Fruit fly (Drosophila melanogaster) whole organism, embryonic: Measurements from ENCODE around the gene CG6689.
A peak's percentile ranks its signal among the peaks of the same experiment; 100 is the strongest.

Experiments used
- CG12942 ChIP-seq: fragments of 200-800 bp; sonication (Bioruptor generic); optimal IDR thresholded peaks from 3 replicates; lab custom pipeline; 2016; ENCODE audit warnings: missing biosample characterization, missing genetic modification characterization
- CG15269 ChIP-seq: fragments of 200-800 bp; sonication (Bioruptor generic); optimal IDR thresholded peaks from 2 replicates; lab custom pipeline; 2018; ENCODE audit warnings: missing biosample characterization, mild to moderate bottlenecking, missing genetic modification characterization, moderate library complexity
- CG1603 ChIP-seq: fragments of 200-800 bp; sonication (Bioruptor generic); optimal IDR thresholded peaks from 2 replicates; lab custom pipeline; 2019; ENCODE audit warnings: missing biosample characterization, mild to moderate bottlenecking, missing genetic modification characterization, moderate library complexity
- CG16815 ChIP-seq: fragments of 200-800 bp; sonication (Bioruptor generic); optimal IDR thresholded peaks from 3 replicates; lab custom pipeline; 2017; ENCODE audit warnings: missing biosample characterization, mild to moderate bottlenecking, missing genetic modification characterization
- CG17359 ChIP-seq: fragments of 200-800 bp; sonication (Bioruptor generic); optimal IDR thresholded peaks from 3 replicates; lab custom pipeline; 2018; ENCODE audit warnings: missing biosample characterization, mild to moderate bottlenecking, missing genetic modification characterization, moderate library complexity
- CG17361 ChIP-seq: fragments of 200-800 bp; sonication (Bioruptor generic); IDR thresholded peaks from 3 replicates; pipeline ENCODE4 v1.3.6; 2022; ENCODE audit warnings: missing biosample characterization, missing genetic modification characterization
- CG17912 ChIP-seq: fragments of 200-800 bp; sonication (Bioruptor generic); optimal IDR thresholded peaks from 2 replicates; lab custom pipeline; 2018; ENCODE audit warnings: missing biosample characterization, mild to moderate bottlenecking, missing genetic modification characterization
- CG2875 ChIP-seq: fragments of 200-800 bp; sonication (Bioruptor generic); optimal IDR thresholded peaks from 2 replicates; lab custom pipeline; 2017; ENCODE audit warnings: missing biosample characterization, mild to moderate bottlenecking, missing genetic modification characterization, missing genetic modification reagents
- CG2889 ChIP-seq: fragments of 200-800 bp; sonication (Bioruptor generic); IDR thresholded peaks from 3 replicates; pipeline ENCODE4 v1.3.6; 2022; ENCODE audit warnings: missing biosample characterization, missing genetic modification characterization
- CG3281 ChIP-seq: fragments of 200-800 bp; sonication (Bioruptor generic); optimal IDR thresholded peaks from 3 replicates; lab custom pipeline; 2017; ENCODE audit warnings: missing biosample characterization, mild to moderate bottlenecking, missing genetic modification characterization
- CG33213 ChIP-seq: fragments of 200-800 bp; sonication (Bioruptor generic); optimal IDR thresholded peaks from 3 replicates; lab custom pipeline; 2016; ENCODE audit warnings: missing biosample characterization, missing genetic modification characterization
- CG3838 ChIP-seq: fragments of 200-800 bp; sonication (Bioruptor generic); optimal IDR thresholded peaks from 3 replicates; lab custom pipeline; 2016; ENCODE audit warnings: missing biosample characterization, missing genetic modification characterization
- CG42726 ChIP-seq: fragments of 200-800 bp; sonication (Bioruptor generic); IDR thresholded peaks from 2 replicates; pipeline ENCODE4 v1.3.6; 2022; ENCODE audit warnings: missing biosample characterization, missing genetic modification characterization; ENCODE audit not compliant: partially characterized antibody
- CG4282 ChIP-seq: fragments of 200-800 bp; sonication (Bioruptor generic); optimal IDR thresholded peaks from 2 replicates; lab custom pipeline; 2016; ENCODE audit warnings: missing biosample characterization, missing genetic modification characterization
- CG5953 ChIP-seq: fragments of 200-800 bp; sonication (Bioruptor generic); IDR thresholded peaks from 2 replicates; pipeline ENCODE4 v1.3.6; 2022; ENCODE audit warnings: missing biosample characterization, missing genetic modification characterization
- CG6254 ChIP-seq: fragments of 200-800 bp; sonication (Bioruptor generic); optimal IDR thresholded peaks from 3 replicates; lab custom pipeline; 2017; ENCODE audit warnings: mild to moderate bottlenecking, missing biosample characterization, missing genetic modification reagents, missing genetic modification characterization
- CG6813 ChIP-seq: fragments of 200-800 bp; sonication (Bioruptor generic); optimal IDR thresholded peaks from 2 replicates; lab custom pipeline; 2017; ENCODE audit warnings: missing biosample characterization, missing genetic modification characterization, mild to moderate bottlenecking, moderate library complexity, missing genetic modification reagents
- CG8281 ChIP-seq: fragments of 200-800 bp; sonication (Bioruptor generic); optimal IDR thresholded peaks from 2 replicates; lab custom pipeline; 2018; ENCODE audit warnings: missing biosample characterization, mild to moderate bottlenecking, missing genetic modification characterization, moderate library complexity
- CG9876 ChIP-seq: fragments of 200-800 bp; sonication (Bioruptor generic); optimal IDR thresholded peaks from 2 replicates; lab custom pipeline; 2016; ENCODE audit warnings: missing biosample characterization, missing genetic modification characterization
- Deaf1 ChIP-seq: fragments of 200-800 bp; optimal IDR thresholded peaks from 3 replicates; lab custom pipeline; 2019; ENCODE audit warnings: missing biosample characterization, mild to moderate bottlenecking, missing genetic modification characterization, moderate library complexity
- Dfd ChIP-seq, 2 experiments: fragments of >200 bp; optimal IDR thresholded peaks; 2 replicates each; lab custom pipeline; 2017; ENCODE audit warnings: missing biosample characterization in 2 of 2, missing genetic modification characterization in 2 of 2
- Eip74EF ChIP-seq, 2 experiments: fragments of 200-800 bp in 1 of 2; fragments of >200 bp in 1 of 2; sonication (Bioruptor generic) in 1 of 2; optimal IDR thresholded peaks; 2 replicates each; lab custom pipeline; 2017 to 2019; ENCODE audit warnings: missing biosample characterization in 2 of 2, missing genetic modification characterization in 2 of 2, mild to moderate bottlenecking in 1 of 2, moderate library complexity in 1 of 2
- Fer2 ChIP-seq: fragments of 200-800 bp; sonication (Bioruptor generic); optimal IDR thresholded peaks from 2 replicates; lab custom pipeline; 2018; ENCODE audit warnings: missing biosample characterization, mild to moderate bottlenecking, missing genetic modification characterization, moderate library complexity
- GATAe ChIP-seq: fragments of 200-800 bp; sonication (Bioruptor generic); conservative IDR thresholded peaks from 2 replicates; pipeline ENCODE4 v1.3.6; 2022; ENCODE audit warnings: missing biosample characterization, missing genetic modification characterization
- HHEX ChIP-seq: fragments of 200-800 bp; sonication (Bioruptor generic); optimal IDR thresholded peaks from 3 replicates; lab custom pipeline; 2017; ENCODE audit warnings: missing biosample characterization, mild to moderate bottlenecking, missing genetic modification characterization, missing genetic modification reagents
- Hey ChIP-seq: fragments of 200-800 bp; sonication (Bioruptor generic); optimal IDR thresholded peaks from 3 replicates; lab custom pipeline; 2018; ENCODE audit warnings: missing biosample characterization, mild to moderate bottlenecking, missing genetic modification characterization
- Hmr ChIP-seq: fragments of 200-800 bp; sonication (Bioruptor generic); optimal IDR thresholded peaks from 3 replicates; lab custom pipeline; 2017; ENCODE audit warnings: mild to moderate bottlenecking, missing biosample characterization, missing genetic modification reagents, missing genetic modification characterization
- Hr39 ChIP-seq: fragments of >200 bp; optimal IDR thresholded peaks from 2 replicates; lab custom pipeline; 2017
- Lhr ChIP-seq: fragments of 200-800 bp; sonication (Bioruptor generic); optimal IDR thresholded peaks from 3 replicates; lab custom pipeline; 2017; ENCODE audit warnings: mild to moderate bottlenecking, missing biosample characterization, missing genetic modification reagents, missing genetic modification characterization
- Myb ChIP-seq: fragments of 200-800 bp; sonication (Bioruptor generic); optimal IDR thresholded peaks from 2 replicates; lab custom pipeline; 2016; ENCODE audit warnings: missing biosample characterization, missing genetic modification characterization
- NC2α ChIP-seq: fragments of 200-800 bp; sonication (Bioruptor generic); optimal IDR thresholded peaks from 2 replicates; lab custom pipeline; 2016; ENCODE audit warnings: missing biosample characterization, missing genetic modification characterization
- Sin3A ChIP-seq: fragments of >200 bp; optimal IDR thresholded peaks from 2 replicates; lab custom pipeline; 2018
- Six4 ChIP-seq: fragments of 200-800 bp; sonication (Bioruptor generic); optimal IDR thresholded peaks from 2 replicates; lab custom pipeline; 2016; ENCODE audit warnings: missing biosample characterization, missing genetic modification characterization
- Sox100B ChIP-seq: fragments of 200-800 bp; sonication (Bioruptor generic); optimal IDR thresholded peaks from 3 replicates; lab custom pipeline; 2018; ENCODE audit warnings: missing biosample characterization, mild to moderate bottlenecking, missing genetic modification characterization
- Xbp1 ChIP-seq: fragments of 200-800 bp; sonication (Bioruptor generic); optimal IDR thresholded peaks from 3 replicates; lab custom pipeline; 2016; ENCODE audit warnings: missing biosample characterization, mild to moderate bottlenecking, missing genetic modification characterization
- cas ChIP-seq: fragments of 200-800 bp; sonication (Bioruptor generic); IDR thresholded peaks from 2 replicates; pipeline ENCODE4 v1.3.6; 2022; ENCODE audit warnings: missing biosample characterization, missing genetic modification characterization
- cato ChIP-seq: fragments of 200-800 bp; sonication (Bioruptor generic); optimal IDR thresholded peaks from 2 replicates; lab custom pipeline; 2016; ENCODE audit warnings: missing biosample characterization, missing genetic modification characterization, borderline replicate concordance
- ci ChIP-seq: fragments of 200-800 bp; sonication (Bioruptor generic); IDR thresholded peaks from 3 replicates; pipeline ENCODE4 v1.3.6; 2022; ENCODE audit warnings: missing biosample characterization, missing genetic modification characterization
- cwo ChIP-seq: fragments of 200-800 bp; sonication (Bioruptor generic); optimal IDR thresholded peaks from 3 replicates; lab custom pipeline; 2017; ENCODE audit warnings: missing biosample characterization, missing genetic modification characterization, mild to moderate bottlenecking, moderate library complexity, missing genetic modification reagents
- dmrt99B ChIP-seq: fragments of 200-800 bp; sonication (Bioruptor generic); optimal IDR thresholded peaks from 2 replicates; lab custom pipeline; 2018; ENCODE audit warnings: missing biosample characterization, mild to moderate bottlenecking, missing genetic modification characterization, moderate library complexity
- gt ChIP-seq: fragments of 200-800 bp; sonication (Bioruptor generic); IDR thresholded peaks from 2 replicates; pipeline ENCODE4 v1.3.6; 2022; ENCODE audit warnings: missing biosample characterization, missing genetic modification characterization
- hbn ChIP-seq: fragments of 200-800 bp; sonication (Bioruptor generic); IDR thresholded peaks from 2 replicates; pipeline ENCODE4 v1.3.6; 2022; ENCODE audit warnings: missing biosample characterization, missing genetic modification characterization; ENCODE audit not compliant: partially characterized antibody
- ind ChIP-seq: fragments of 200-800 bp; sonication (Bioruptor generic); optimal IDR thresholded peaks from 3 replicates; lab custom pipeline; 2016; ENCODE audit warnings: missing biosample characterization, missing genetic modification characterization
- insv ChIP-seq, 2 experiments: fragments of 200-800 bp; sonication (Bioruptor generic); optimal IDR thresholded peaks; 3 replicates each; lab custom pipeline; 2016 to 2018; ENCODE audit warnings: missing biosample characterization in 2 of 2, missing genetic modification characterization in 2 of 2
- lab ChIP-seq: fragments of 200-800 bp; sonication (Bioruptor generic); optimal IDR thresholded peaks from 3 replicates; lab custom pipeline; 2017; ENCODE audit warnings: missing biosample characterization, missing genetic modification characterization, mild to moderate bottlenecking, moderate library complexity, missing genetic modification reagents
- otp ChIP-seq: fragments of 200-800 bp; sonication (Bioruptor generic); IDR thresholded peaks from 3 replicates; pipeline ENCODE4, ENCODE4 v1.3.6; 2022; ENCODE audit warnings: missing biosample characterization, missing genetic modification characterization
- tap ChIP-seq: fragments of 200-800 bp; optimal IDR thresholded peaks from 3 replicates; lab custom pipeline; 2019; ENCODE audit warnings: missing biosample characterization, mild to moderate bottlenecking, missing genetic modification characterization, moderate library complexity
- tio ChIP-seq: fragments of 200-800 bp; sonication (Bioruptor generic); optimal IDR thresholded peaks from 2 replicates; lab custom pipeline; 2017; ENCODE audit warnings: missing biosample characterization, missing genetic modification characterization, inconsistent platforms
- toy ChIP-seq: fragments of 200-800 bp; sonication (Bioruptor generic); IDR thresholded peaks from 2 replicates; pipeline ENCODE4 v1.3.6; 2022; ENCODE audit warnings: missing biosample characterization, missing genetic modification characterization
- vfl ChIP-seq: fragments of 200-800 bp; sonication (Bioruptor generic); optimal IDR thresholded peaks from 2 replicates; lab custom pipeline; 2016; ENCODE audit warnings: missing biosample characterization, missing genetic modification characterization
- yki ChIP-seq: fragments of >200 bp; optimal IDR thresholded peaks from 3 replicates; lab custom pipeline; 2018

CG6689 gene

DNA sequence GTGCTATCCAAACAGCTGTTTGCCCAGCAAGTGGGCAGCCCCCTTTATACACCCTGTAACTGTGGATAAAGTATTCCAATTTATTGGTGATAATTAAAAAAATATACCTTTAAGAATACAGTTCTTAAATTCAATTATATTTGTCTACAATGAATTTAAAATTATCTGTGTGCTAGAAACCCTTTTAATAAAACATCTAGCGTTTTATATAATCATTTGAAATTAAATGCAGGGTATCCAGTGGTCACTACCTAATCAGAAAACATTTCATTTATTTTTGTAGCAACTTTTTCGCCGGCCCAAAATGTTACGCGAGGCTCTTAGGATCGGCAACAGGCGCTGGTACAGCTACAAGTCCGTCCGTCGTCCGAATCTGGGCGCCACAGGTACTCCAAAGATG lies 6.6 kb upstream of the CG6689 start, which contains the start of gene CG17726 (continued):
- no peak for TF ChIP-seq Hr39 (lab: Kevin White, UChicago)
- TF ChIP-seq Eip74EF (GFP tag; optimal IDR thresholded peaks at IDR 0.05; lab: Kevin White, UChicago): peak in 1 of 2 experiments; percentile 97
- TF ChIP-seq Hmr (GFP tag; lab: Kevin White, UChicago): no peak
- TF ChIP-seq CG42726 (GFP tag; lab: Robert Waterston, UW): no peak
- TF ChIP-seq ci (GFP tag; lab: Robert Waterston, UW): peak; percentile 99
- TF ChIP-seq CG3281 (GFP tag; lab: Kevin White, UChicago): peak; percentile 91
- peak; percentile 91 for TF ChIP-seq CG1603 (tag; lab: Kevin White, UChicago)
- peak; percentile 96 for TF ChIP-seq CG2875 (GFP tag; lab: Kevin White, UChicago)
- peak; percentile 94 for TF ChIP-seq gt (GFP tag; lab: Robert Waterston, UW)
- peak; percentile 13 for TF ChIP-seq CG4282 (GFP tag; lab: Kevin White, UChicago)
- peak; percentile 88 for TF ChIP-seq vfl (GFP tag; lab: Kevin White, UChicago)
- TF ChIP-seq cato: peak; percentile 94
- TF ChIP-seq Fer2 (tag; lab: Kevin White, UChicago): peak; percentile 94
- TF ChIP-seq CG5953 (GFP tag; lab: Robert Waterston, UW): peak; percentile 97
- TF ChIP-seq cwo: peak; percentile 89
- peak; percentile 91 for TF ChIP-seq HHEX (GFP tag; lab: Kevin White, UChicago)
- peak; percentile 61 for TF ChIP-seq Myb
- peak; percentile 67 for TF ChIP-seq CG33213 (GFP tag; lab: Kevin White, UChicago)
- peak; percentile 52 for TF ChIP-seq CG9876
- peak; percentile 85 for TF ChIP-seq Deaf1
- no peak for TF ChIP-seq lab (GFP tag; lab: Kevin White, UChicago)
- no peak for TF ChIP-seq Sin3A (lab: Kevin White, UChicago)
- TF ChIP-seq ind: peak; percentile 96
- no peak for TF ChIP-seq Dfd (GFP tag; optimal IDR thresholded peaks at IDR 0.05; lab: Kevin White, UChicago)
- peak; percentile 97 for TF ChIP-seq CG2889 (GFP tag; lab: Robert Waterston, UW)
- peak; percentile 98 for TF ChIP-seq Xbp1
- TF ChIP-seq CG3838 (GFP tag; lab: Kevin White, UChicago): peak; percentile 85
- peak; percentile 98 for TF ChIP-seq CG15269 (tag; lab: Kevin White, UChicago)
- TF ChIP-seq Six4 (GFP tag; lab: Kevin White, UChicago): peak; percentile 96
- peak; percentile 96 for TF ChIP-seq cas
- peak; percentile 87 for TF ChIP-seq CG17912 (GFP tag; lab: Kevin White, UChicago)
- peak; percentile 92 for TF ChIP-seq CG6254 (GFP tag; lab: Kevin White, UChicago)
- peak; percentile 88 for TF ChIP-seq GATAe (GFP tag; lab: Robert Waterston, UW)
- TF ChIP-seq Lhr (GFP tag; lab: Kevin White, UChicago): peak; percentile 86
- TF ChIP-seq Sox100B: no peak
- no peak for TF ChIP-seq tio (GFP tag; lab: Kevin White, UChicago)
- peak; percentile 95 for TF ChIP-seq CG12942
- TF ChIP-seq CG17361 (GFP tag; lab: Robert Waterston, UW): peak; percentile 97
- TF ChIP-seq hbn (GFP tag; lab: Robert Waterston, UW): no peak
- peak; percentile 94 for TF ChIP-seq CG16815 (GFP tag; lab: Kevin White, UChicago)
- TF ChIP-seq yki (lab: Kevin White, UChicago): no peak
- no peak for TF ChIP-seq Hey (tag; lab: Kevin White, UChicago)
- TF ChIP-seq CG8281 (tag; lab: Kevin White, UChicago): peak; percentile 88
- TF ChIP-seq CG6813: peak; percentile 93
- peak; percentile 98 for TF ChIP-seq otp (GFP tag; lab: Robert Waterston, UW)
- peak; percentile 98 for TF ChIP-seq tap (tag; lab: Kevin White, UChicago)
- TF ChIP-seq CG17359 (tag; lab: Kevin White, UChicago): peak; percentile 98
- peak in 1 of 2 experiments; percentile 60 for TF ChIP-seq insv (GFP tag; optimal IDR thresholded peaks at IDR 0.05; lab: Kevin White, UChicago)
- peak; percentile 77 for TF ChIP-seq NC2α
- TF ChIP-seq dmrt99B (tag; lab: Kevin White, UChicago): peak; percentile 97
- peak; percentile 91 for TF ChIP-seq toy (GFP tag; lab: Robert Waterston, UW)
